Worm (Caenorhabditis elegans) whole organism, midembryonic: ENCODE measurements around the gene ric-8.

Experiments
- T22C8.4 ChIP-seq: fragments of 200-800 bp; sonication (Bioruptor generic); IDR thresholded peaks from 2 replicates; pipeline ENCODE4 v1.3.6; 2022; ENCODE audit warnings: missing genetic modification characterization, missing compliant biosample characterization
- cog-1 ChIP-seq: sonication (generic microtip); optimal IDR thresholded peaks from 2 replicates; lab custom pipeline; 2016; ENCODE audit warnings: missing genetic modification characterization, missing compliant biosample characterization
- flt-1 ChIP-seq: fragments of 200-800 bp; sonication (Bioruptor generic); IDR thresholded peaks from 2 replicates; pipeline ENCODE4 v1.3.6; 2022; ENCODE audit warnings: missing genetic modification characterization, missing compliant biosample characterization
- klf-2 ChIP-seq: fragments of 200-800 bp; sonication (Bioruptor generic); conservative IDR thresholded peaks from 2 replicates; pipeline ENCODE4 v1.3.6; 2022; ENCODE audit warnings: missing genetic modification reagents, missing genetic modification characterization, missing compliant biosample characterization
- med-1 ChIP-seq: sonication (generic microtip); optimal IDR thresholded peaks from 2 replicates; lab custom pipeline; 2017; ENCODE audit warnings: missing genetic modification characterization, mild to moderate bottlenecking, missing compliant biosample characterization, antibody characterized with exemption, missing genetic modification reagents; ENCODE audit not compliant: insufficient read depth
- ref-1 ChIP-seq: fragments of 200-800 bp; sonication (Bioruptor generic); conservative IDR thresholded peaks from 2 replicates; pipeline ENCODE4 v1.3.6; 2022; ENCODE audit warnings: missing genetic modification reagents, missing genetic modification characterization, missing compliant biosample characterization
- tab-1 ChIP-seq: fragments of 200-800 bp; sonication (Bioruptor generic); IDR thresholded peaks from 2 replicates; pipeline ENCODE4 v1.3.6; 2022; ENCODE audit warnings: missing genetic modification characterization, missing compliant biosample characterization
- ztf-23 ChIP-seq: fragments of 200-800 bp; sonication (Bioruptor generic); IDR thresholded peaks from 2 replicates; pipeline ENCODE4 v1.3.6; 2022; ENCODE audit warnings: missing genetic modification reagents, missing genetic modification characterization, missing compliant biosample characterization
- ztf-29 ChIP-seq: fragments of 200-800 bp; sonication (Bioruptor generic); IDR thresholded peaks from 2 replicates; pipeline ENCODE4 v1.3.6; 2022; ENCODE audit warnings: missing genetic modification reagents, missing genetic modification characterization, missing compliant biosample characterization

ce11 chrIV:2650031-2650430 is 7.3 kb downstream of the ric-8 start:
- TF ChIP-seq klf-2 (GFP tag; lab: Robert Waterston, UW) (no peak), T22C8.4 (GFP tag; lab: Robert Waterston, UW) (peak; percentile 62), ztf-29 (no peak), med-1 (GFP tag; lab: Kevin White, UChicago) (no peak), flt-1 (GFP tag; lab: Robert Waterston, UW) (no peak), ref-1 (GFP tag; lab: Robert Waterston, UW) (no peak), tab-1 (GFP tag; lab: Robert Waterston, UW) (no peak), ztf-23 (GFP tag; lab: Robert Waterston, UW) (no peak), cog-1 (tag; lab: Kevin White, UChicago) (no peak)
